Fruit fly (Drosophila melanogaster) whole organism, embryonic: ENCODE results near the gene CG13031.

Source experiments
- Blimp-1 ChIP-seq: fragments of 200-800 bp; sonication (Bioruptor generic); optimal IDR thresholded peaks from 3 replicates; lab custom pipeline; 2018; ENCODE audit warnings: missing biosample characterization, missing genetic modification characterization, mild to moderate bottlenecking, moderate library complexity, missing genetic modification reagents
- CG10979 ChIP-seq: fragments of 200-800 bp; sonication (Bioruptor generic); optimal IDR thresholded peaks from 2 replicates; lab custom pipeline; 2018; ENCODE audit warnings: missing biosample characterization, mild to moderate bottlenecking, missing genetic modification characterization, moderate library complexity
- CG12071 ChIP-seq: fragments of 200-800 bp; sonication (Bioruptor generic); optimal IDR thresholded peaks from 3 replicates; lab custom pipeline; 2018; ENCODE audit warnings: missing biosample characterization, mild to moderate bottlenecking, missing genetic modification characterization
- CG1233 ChIP-seq: fragments of 200-800 bp; sonication (Bioruptor generic); optimal IDR thresholded peaks from 4 replicates; lab custom pipeline; 2018; ENCODE audit warnings: missing biosample characterization, mild to moderate bottlenecking, missing genetic modification characterization
- CG12391 ChIP-seq: fragments of 200-800 bp; sonication (Bioruptor generic); optimal IDR thresholded peaks from 3 replicates; lab custom pipeline; 2018; ENCODE audit warnings: missing biosample characterization, mild to moderate bottlenecking, missing genetic modification characterization, moderate library complexity
- CG14710 ChIP-seq: fragments of 200-800 bp; sonication (Bioruptor generic); optimal IDR thresholded peaks from 3 replicates; lab custom pipeline; 2019; ENCODE audit warnings: missing biosample characterization, mild to moderate bottlenecking, missing genetic modification characterization, moderate library complexity
- CG15514 ChIP-seq: fragments of 200-800 bp; sonication (Bioruptor generic); optimal IDR thresholded peaks from 3 replicates; lab custom pipeline; 2017; ENCODE audit warnings: missing biosample characterization, missing genetic modification characterization, mild to moderate bottlenecking, moderate library complexity, missing genetic modification reagents
- CG1647 ChIP-seq: fragments of 200-800 bp; sonication (Bioruptor generic); optimal IDR thresholded peaks from 3 replicates; lab custom pipeline; 2016; ENCODE audit warnings: missing biosample characterization, missing genetic modification characterization
- CG18262 ChIP-seq: fragments of 200-800 bp; optimal IDR thresholded peaks from 3 replicates; lab custom pipeline; 2019; ENCODE audit warnings: missing biosample characterization, mild to moderate bottlenecking, missing genetic modification characterization, moderate library complexity
- CG2712 ChIP-seq: fragments of 200-800 bp; optimal IDR thresholded peaks from 3 replicates; lab custom pipeline; 2019; ENCODE audit warnings: missing biosample characterization, mild to moderate bottlenecking, missing genetic modification characterization, moderate library complexity
- CG30403 ChIP-seq: fragments of 200-800 bp; sonication (Bioruptor generic); optimal IDR thresholded peaks from 3 replicates; lab custom pipeline; 2016; ENCODE audit warnings: missing biosample characterization, missing genetic modification characterization
- CG31441 ChIP-seq: fragments of 200-800 bp; sonication (Bioruptor generic); IDR thresholded peaks from 2 replicates; pipeline ENCODE4 v1.3.6; 2022; ENCODE audit warnings: missing biosample characterization, missing genetic modification characterization
- CG6272 ChIP-seq: fragments of 200-800 bp; sonication (Bioruptor generic); IDR thresholded peaks from 2 replicates; pipeline ENCODE4 v1.3.6; 2022; ENCODE audit warnings: missing biosample characterization, missing genetic modification characterization
- CG6654 ChIP-seq: fragments of 200-800 bp; sonication (Bioruptor generic); optimal IDR thresholded peaks from 2 replicates; lab custom pipeline; 2017; ENCODE audit warnings: missing biosample characterization, mild to moderate bottlenecking, missing genetic modification characterization
- CG7839 ChIP-seq: fragments of 200-800 bp; sonication (Bioruptor generic); optimal IDR thresholded peaks from 3 replicates; lab custom pipeline; 2018; ENCODE audit warnings: missing biosample characterization, mild to moderate bottlenecking, missing genetic modification characterization, moderate library complexity
- CG8388 ChIP-seq: fragments of 200-800 bp; sonication (Bioruptor generic); optimal IDR thresholded peaks from 2 replicates; lab custom pipeline; 2019; ENCODE audit warnings: missing biosample characterization, mild to moderate bottlenecking, missing genetic modification characterization, moderate library complexity
- CG8924 ChIP-seq: fragments of 200-800 bp; optimal IDR thresholded peaks from 3 replicates; lab custom pipeline; 2019; ENCODE audit warnings: missing biosample characterization, mild to moderate bottlenecking, missing genetic modification characterization, moderate library complexity
- CG9215 ChIP-seq: fragments of 200-800 bp; sonication (Bioruptor generic); IDR thresholded peaks from 2 replicates; pipeline ENCODE4 v1.3.6; 2022; ENCODE audit warnings: missing biosample characterization, missing genetic modification characterization
- CG9727 ChIP-seq: fragments of 200-800 bp; sonication (Bioruptor generic); optimal IDR thresholded peaks from 3 replicates; lab custom pipeline; 2017; ENCODE audit warnings: missing biosample characterization, mild to moderate bottlenecking, missing genetic modification characterization
- Dad ChIP-seq: fragments of 200-800 bp; sonication (Bioruptor generic); optimal IDR thresholded peaks from 3 replicates; lab custom pipeline; 2016; ENCODE audit warnings: missing biosample characterization, missing genetic modification characterization
- Dek ChIP-seq: fragments of 200-800 bp; sonication (Bioruptor generic); optimal IDR thresholded peaks from 3 replicates; lab custom pipeline; 2019; ENCODE audit warnings: missing biosample characterization, mild to moderate bottlenecking, missing genetic modification characterization, moderate library complexity
- Doc2 ChIP-seq: fragments of 200-800 bp; sonication (Bioruptor generic); IDR thresholded peaks from 2 replicates; pipeline ENCODE4 v1.3.6; 2022; ENCODE audit warnings: missing biosample characterization, missing genetic modification characterization
- Dp ChIP-seq: fragments of 200-800 bp; sonication (Bioruptor generic); optimal IDR thresholded peaks from 2 replicates; lab custom pipeline; 2018; ENCODE audit warnings: missing biosample characterization, mild to moderate bottlenecking, missing genetic modification characterization, moderate library complexity
- HLH3B ChIP-seq: fragments of 200-800 bp; sonication (Bioruptor generic); IDR thresholded peaks from 2 replicates; pipeline ENCODE4 v1.3.6; 2022; ENCODE audit warnings: missing biosample characterization, missing genetic modification characterization
- HLH4C ChIP-seq: fragments of 200-800 bp; sonication (Bioruptor generic); IDR thresholded peaks from 3 replicates; pipeline ENCODE4 v1.3.6; 2022; ENCODE audit warnings: missing biosample characterization, missing genetic modification characterization; ENCODE audit not compliant: partially characterized antibody
- Hmx ChIP-seq: fragments of 200-800 bp; sonication (Bioruptor generic); optimal IDR thresholded peaks from 2 replicates; lab custom pipeline; 2016; ENCODE audit warnings: missing biosample characterization, missing genetic modification characterization
- Hr78 ChIP-seq, 2 experiments: fragments of 200-800 bp in 1 of 2; fragments of >200 bp in 1 of 2; sonication (Bioruptor generic) in 1 of 2; optimal IDR thresholded peaks; 2 replicates each; lab custom pipeline; 2017 to 2019; ENCODE audit warnings: missing biosample characterization in 2 of 2, missing genetic modification characterization in 2 of 2, mild to moderate bottlenecking in 1 of 2, moderate library complexity in 1 of 2
- Mes4 ChIP-seq: fragments of 200-800 bp; sonication (Bioruptor generic); optimal IDR thresholded peaks from 2 replicates; lab custom pipeline; 2016; ENCODE audit warnings: missing biosample characterization, missing genetic modification characterization
- Oli ChIP-seq: fragments of 200-800 bp; sonication (Bioruptor generic); optimal IDR thresholded peaks from 2 replicates; lab custom pipeline; 2018; ENCODE audit warnings: missing biosample characterization, mild to moderate bottlenecking, missing genetic modification characterization, moderate library complexity
- Sox100B ChIP-seq: fragments of 200-800 bp; sonication (Bioruptor generic); optimal IDR thresholded peaks from 3 replicates; lab custom pipeline; 2018; ENCODE audit warnings: missing biosample characterization, mild to moderate bottlenecking, missing genetic modification characterization
- bbx ChIP-seq: fragments of 200-800 bp; sonication (Bioruptor generic); IDR thresholded peaks from 2 replicates; pipeline ENCODE4 v1.3.6; 2022; ENCODE audit warnings: missing biosample characterization, missing genetic modification characterization; ENCODE audit not compliant: partially characterized antibody
- bsh ChIP-seq, 2 experiments: fragments of 200-800 bp; sonication (Bioruptor generic); optimal IDR thresholded peaks; 2 replicates each; lab custom pipeline; 2017 to 2018; ENCODE audit warnings: mild to moderate bottlenecking in 2 of 2, missing biosample characterization in 2 of 2, missing genetic modification characterization in 2 of 2, moderate library complexity in 1 of 2
- cas ChIP-seq: fragments of 200-800 bp; sonication (Bioruptor generic); IDR thresholded peaks from 2 replicates; pipeline ENCODE4 v1.3.6; 2022; ENCODE audit warnings: missing biosample characterization, missing genetic modification characterization
- chinmo ChIP-seq: fragments of 200-800 bp; sonication (Bioruptor generic); IDR thresholded peaks from 4 replicates; pipeline ENCODE4 v1.3.6; 2022; ENCODE audit warnings: missing biosample characterization, missing genetic modification characterization; ENCODE audit not compliant: partially characterized antibody
- ci ChIP-seq: fragments of 200-800 bp; sonication (Bioruptor generic); IDR thresholded peaks from 3 replicates; pipeline ENCODE4 v1.3.6; 2022; ENCODE audit warnings: missing biosample characterization, missing genetic modification characterization
- esg ChIP-seq: fragments of 200-800 bp; sonication (Bioruptor generic); conservative IDR thresholded peaks from 2 replicates; pipeline ENCODE4 v1.3.6; 2022; ENCODE audit warnings: missing biosample characterization, missing genetic modification characterization
- ewg ChIP-seq: fragments of 200-800 bp; sonication (Bioruptor generic); optimal IDR thresholded peaks from 3 replicates; lab custom pipeline; 2017; ENCODE audit warnings: mild to moderate bottlenecking, missing biosample characterization, missing genetic modification reagents, missing genetic modification characterization
- grau ChIP-seq: fragments of 200-800 bp; optimal IDR thresholded peaks from 3 replicates; lab custom pipeline; 2019; ENCODE audit warnings: missing biosample characterization, mild to moderate bottlenecking, missing genetic modification characterization, moderate library complexity
- grn ChIP-seq: fragments of 200-800 bp; sonication (Bioruptor generic); optimal IDR thresholded peaks from 3 replicates; lab custom pipeline; 2017; ENCODE audit warnings: missing biosample characterization, missing genetic modification characterization
- ham ChIP-seq: fragments of 200-800 bp; sonication (Bioruptor generic); IDR thresholded peaks from 2 replicates; pipeline ENCODE4 v1.3.6; 2022; ENCODE audit warnings: missing biosample characterization, missing genetic modification characterization
- ken ChIP-seq: fragments of 200-800 bp; sonication (Bioruptor generic); IDR thresholded peaks from 3 replicates; pipeline ENCODE4 v1.3.6; 2022; ENCODE audit warnings: missing biosample characterization, missing genetic modification characterization
- kni ChIP-seq: fragments of 200-800 bp; sonication (Bioruptor generic); optimal IDR thresholded peaks from 3 replicates; lab custom pipeline; 2017; ENCODE audit warnings: mild to moderate bottlenecking, missing biosample characterization, missing genetic modification reagents, missing genetic modification characterization
- nom ChIP-seq: fragments of 200-800 bp; sonication (Bioruptor generic); optimal IDR thresholded peaks from 2 replicates; lab custom pipeline; 2017; ENCODE audit warnings: missing biosample characterization, missing genetic modification characterization, mild to moderate bottlenecking, moderate library complexity, missing genetic modification reagents
- p53 ChIP-seq: fragments of 200-800 bp; sonication (Bioruptor generic); optimal IDR thresholded peaks from 2 replicates; lab custom pipeline; 2016; ENCODE audit warnings: missing biosample characterization, missing genetic modification characterization
- pfk ChIP-seq: fragments of 200-800 bp; sonication (Bioruptor generic); optimal IDR thresholded peaks from 2 replicates; lab custom pipeline; 2018; ENCODE audit warnings: missing biosample characterization, mild to moderate bottlenecking, missing genetic modification characterization, moderate library complexity
- sens ChIP-seq: fragments of 200-800 bp; sonication (Bioruptor generic); peaks from one replicate; lab custom pipeline; 2016; ENCODE audit warnings: missing biosample characterization, missing genetic modification characterization
- slou ChIP-seq: fragments of 200-800 bp; sonication (Bioruptor generic); optimal IDR thresholded peaks from 3 replicates; lab custom pipeline; 2016; ENCODE audit warnings: missing biosample characterization, missing genetic modification characterization
- stwl ChIP-seq: fragments of 200-800 bp; sonication (Bioruptor generic); optimal IDR thresholded peaks from 3 replicates; lab custom pipeline; 2018; ENCODE audit warnings: missing biosample characterization, mild to moderate bottlenecking, missing genetic modification characterization, moderate library complexity
- tap ChIP-seq: fragments of 200-800 bp; optimal IDR thresholded peaks from 3 replicates; lab custom pipeline; 2019; ENCODE audit warnings: missing biosample characterization, mild to moderate bottlenecking, missing genetic modification characterization, moderate library complexity
- z ChIP-seq: fragments of 200-800 bp; sonication (Bioruptor generic); IDR thresholded peaks from 3 replicates; pipeline ENCODE4 v1.3.6; 2022; ENCODE audit warnings: missing biosample characterization, missing genetic modification characterization

Gene CG13031

DNA sequence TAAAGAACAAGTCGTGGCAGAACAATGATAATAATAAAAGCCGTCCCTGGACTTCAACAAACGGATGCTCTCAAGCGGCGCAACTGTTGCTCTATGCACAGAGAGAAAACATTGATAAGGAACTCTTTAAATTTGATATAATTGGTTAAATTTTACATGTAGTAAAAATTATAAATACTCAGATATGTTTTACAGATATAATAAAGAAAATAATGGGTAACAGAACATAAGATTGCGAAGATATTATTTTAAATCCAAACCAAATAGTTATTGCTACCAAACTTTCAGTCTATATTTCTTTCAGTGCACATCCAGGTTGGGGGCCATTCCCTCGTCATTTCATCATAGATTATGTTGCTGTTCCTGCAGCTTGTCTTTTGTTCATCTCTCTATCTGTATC lies 25.1 kb downstream of the CG13031 start (continued):
- no peak for TF ChIP-seq ken
- peak; percentile 82 for TF ChIP-seq CG10979 (tag; lab: Kevin White, UChicago)
- peak; percentile 9 for TF ChIP-seq tap (tag; lab: Kevin White, UChicago)
- TF ChIP-seq Oli, result peak; percentile 7
- no peak for TF ChIP-seq ewg (GFP tag; lab: Kevin White, UChicago)
- no peak for TF ChIP-seq nom (GFP tag; lab: Kevin White, UChicago)
- no peak for TF ChIP-seq CG15514 (GFP tag; lab: Kevin White, UChicago)
- TF ChIP-seq CG18262, result peak; percentile 70
- no peak for TF ChIP-seq bbx (GFP tag; lab: Robert Waterston, UW)
- TF ChIP-seq HLH4C, result no peak
- TF ChIP-seq stwl (tag; lab: Kevin White, UChicago), result peak; percentile 17
- no peak for TF ChIP-seq Dek (tag; lab: Kevin White, UChicago)
- no peak for TF ChIP-seq z (GFP tag; lab: Robert Waterston, UW)
- TF ChIP-seq HLH3B (GFP tag; lab: Robert Waterston, UW), result no peak
- TF ChIP-seq esg (GFP tag; lab: Robert Waterston, UW), result no peak
- no peak for TF ChIP-seq cas (GFP tag; lab: Robert Waterston, UW)
- TF ChIP-seq Blimp-1 (GFP tag; lab: Kevin White, UChicago), result peak; percentile 70
- no peak for TF ChIP-seq kni (GFP tag; lab: Kevin White, UChicago)
- no peak for TF ChIP-seq CG6654 (GFP tag; lab: Kevin White, UChicago)
- peak; percentile 2 for TF ChIP-seq CG1233 (GFP tag; lab: Kevin White, UChicago)
- TF ChIP-seq bsh (GFP tag; optimal IDR thresholded peaks at IDR 0.05; lab: Kevin White, UChicago), result peak; percentile 26 to 43
- peak; percentile 55 for TF ChIP-seq CG7839 (tag; lab: Kevin White, UChicago)
- no peak for TF ChIP-seq slou (GFP tag; lab: Kevin White, UChicago)
- peak; percentile 32 for TF ChIP-seq CG8924
- peak; percentile 74 for TF ChIP-seq sens (GFP tag; lab: Kevin White, UChicago)
- no peak for TF ChIP-seq ci (GFP tag; lab: Robert Waterston, UW)
- no peak for TF ChIP-seq chinmo (GFP tag; lab: Robert Waterston, UW)
- TF ChIP-seq p53 (GFP tag; lab: Kevin White, UChicago), result no peak
- no peak for TF ChIP-seq Mes4 (GFP tag; lab: Kevin White, UChicago)
- peak; percentile 71 for TF ChIP-seq CG14710 (tag; lab: Kevin White, UChicago)
- TF ChIP-seq CG2712, result peak; percentile 84
- no peak for TF ChIP-seq CG9215 (GFP tag; lab: Robert Waterston, UW)
- TF ChIP-seq CG9727, result peak; percentile 54
- TF ChIP-seq Dad (GFP tag; lab: Kevin White, UChicago), result no peak
- TF ChIP-seq CG12391 (tag; lab: Kevin White, UChicago), result peak; percentile 20
- no peak for TF ChIP-seq CG6272 (GFP tag; lab: Robert Waterston, UW)
- peak; percentile 72 for TF ChIP-seq CG31441 (GFP tag; lab: Robert Waterston, UW)
- no peak for TF ChIP-seq CG1647 (GFP tag; lab: Kevin White, UChicago)
- TF ChIP-seq ham, result no peak
- peak; percentile 40 for TF ChIP-seq grn (GFP tag; lab: Kevin White, UChicago)
- TF ChIP-seq Sox100B, result peak; percentile 24
- TF ChIP-seq Doc2 (GFP tag; lab: Robert Waterston, UW), result no peak
- TF ChIP-seq CG30403 (GFP tag; lab: Kevin White, UChicago), result peak; percentile 22
- no peak for TF ChIP-seq grau (tag; lab: Kevin White, UChicago)
- TF ChIP-seq CG8388 (GFP tag; lab: Kevin White, UChicago), result peak; percentile 49
- no peak for TF ChIP-seq Hr78 (GFP tag; optimal IDR thresholded peaks at IDR 0.05; lab: Kevin White, UChicago)
- no peak for TF ChIP-seq Hmx
- TF ChIP-seq CG12071 (GFP tag; lab: Kevin White, UChicago), result no peak
- TF ChIP-seq pfk (GFP tag; lab: Kevin White, UChicago), result no peak
- TF ChIP-seq Dp, result no peak
